Fruit fly (Drosophila melanogaster): ENCODE measurements around the gene Dsor1.

Dsor1 gene

dm6 chrX:9247171-9247783, at the start of gene Dsor1, which contains the start of gene amx:
Gene Dsor1, plus strand, starts transcription at chrX:9247342.
Gene amx, minus strand, starts transcription at chrX:9247336.
- TF ChIP-seq CG8478 (optimal IDR thresholded peaks at IDR 0.05) (no peak), CTCF (optimal IDR thresholded peaks at IDR 0.05) (no peak)

DNA sequence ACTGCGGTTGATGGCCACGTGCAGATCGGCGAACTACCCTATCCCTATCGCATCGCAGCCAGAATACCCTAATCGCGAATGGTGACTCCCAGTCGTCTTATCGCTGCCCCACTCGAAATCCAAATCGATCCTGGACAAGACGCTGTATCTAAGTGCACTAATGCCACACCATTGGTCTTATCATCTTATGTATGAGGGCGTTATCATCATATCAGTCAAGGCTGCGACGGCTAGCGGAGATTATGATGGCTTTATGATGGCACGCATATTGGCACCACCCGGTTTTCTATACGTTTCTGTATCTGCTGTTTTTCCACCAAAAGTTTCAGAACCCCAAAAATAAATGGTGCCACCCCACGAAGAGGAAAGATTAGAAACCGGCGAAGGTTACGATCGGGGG, 46.9 kb upstream of the Dsor1 start:
- no peak for TF ChIP-seq CTCF (optimal IDR thresholded peaks at IDR 0.05)
- no peak for TF ChIP-seq CG8478 (optimal IDR thresholded peaks at IDR 0.05)

- no peak for TF ChIP-seq CG8478 (optimal IDR thresholded peaks at IDR 0.05)
- TF ChIP-seq CTCF (optimal IDR thresholded peaks at IDR 0.05), result no peak
Observed at dm6 chrX:9201080-9201479, 46.1 kb upstream of the Dsor1 start.

dm6 chrX:9201866-9202681, 45.1 kb upstream of the Dsor1 start:
- TF ChIP-seq CG8478 (optimal IDR thresholded peaks at IDR 0.05) (no peak), CTCF (optimal IDR thresholded peaks at IDR 0.05) (no peak)

- TF ChIP-seq CG8478 (optimal IDR thresholded peaks at IDR 0.05) (no peak), CTCF (optimal IDR thresholded peaks at IDR 0.05) (no peak)
Observed at dm6 chrX:9210787-9211186, 36.4 kb upstream of the Dsor1 start, which contains the start of gene SmydA-9. Gene SmydA-9, minus strand, starts transcription at chrX:9210887.

DNA sequence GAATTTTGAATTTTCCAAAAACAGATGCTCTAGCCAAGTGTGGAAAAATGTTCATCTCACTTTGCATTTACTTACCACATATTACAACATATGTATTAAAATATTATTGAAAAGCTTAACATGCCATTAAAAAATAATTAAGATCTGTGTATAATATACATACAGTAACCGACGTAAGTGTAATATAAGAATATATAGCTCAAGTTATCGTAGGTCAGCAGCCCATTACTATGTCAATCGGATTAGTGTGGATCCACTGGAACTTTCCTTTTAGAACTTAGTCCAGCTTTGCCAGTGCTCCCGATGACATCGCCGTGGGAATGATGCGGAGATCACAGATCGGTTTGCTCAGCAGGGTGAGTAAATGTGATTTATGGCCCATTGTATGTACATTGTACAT, 32.6 kb upstream of the Dsor1 start, which contains the start of gene Obp8a:
Gene Obp8a (plus strand): TSS at position 301 of the 400 bp plus-strand sequence.
- no peak for TF ChIP-seq CTCF (optimal IDR thresholded peaks at IDR 0.05)
- no peak for TF ChIP-seq CG8478 (optimal IDR thresholded peaks at IDR 0.05)

DNA sequence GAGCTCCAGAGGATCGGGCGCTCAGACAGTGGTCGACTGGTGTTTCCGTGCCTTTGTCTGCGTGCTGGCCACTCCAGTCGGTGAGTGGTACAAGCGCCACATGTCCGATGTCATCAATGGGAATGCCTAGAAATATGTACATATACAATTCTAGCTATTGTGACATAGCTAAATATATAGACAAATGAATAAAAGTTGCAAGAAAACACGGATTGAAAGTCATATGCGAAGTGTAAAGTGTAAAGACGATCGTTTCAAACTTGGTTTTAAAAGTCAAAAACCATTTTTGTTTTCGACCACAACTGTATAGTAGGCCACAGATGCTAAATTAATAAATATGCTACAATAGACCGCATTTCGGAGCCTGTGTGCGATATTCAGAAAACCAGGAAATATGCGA, 31.7 kb upstream of the Dsor1 start, which contains the start of gene CG15368:
Gene CG15368 (plus strand): TSS at position 301 of the 400 bp plus-strand sequence.
- TF ChIP-seq CG8478 (optimal IDR thresholded peaks at IDR 0.05) (no peak), CTCF (optimal IDR thresholded peaks at IDR 0.05) (no peak)

- TF ChIP-seq CTCF (optimal IDR thresholded peaks at IDR 0.05), result no peak
Observed at dm6 chrX:9216572-9216971, 30.6 kb upstream of the Dsor1 start, which contains the start of gene CG15369. Gene CG15369, plus strand, starts transcription at chrX:9216872.

dm6 chrX:9220434-9220833, 26.7 kb upstream of the Dsor1 start:
- TF ChIP-seq CG8478 (optimal IDR thresholded peaks at IDR 0.05) (no peak), CTCF (optimal IDR thresholded peaks at IDR 0.05) (no peak)

DNA sequence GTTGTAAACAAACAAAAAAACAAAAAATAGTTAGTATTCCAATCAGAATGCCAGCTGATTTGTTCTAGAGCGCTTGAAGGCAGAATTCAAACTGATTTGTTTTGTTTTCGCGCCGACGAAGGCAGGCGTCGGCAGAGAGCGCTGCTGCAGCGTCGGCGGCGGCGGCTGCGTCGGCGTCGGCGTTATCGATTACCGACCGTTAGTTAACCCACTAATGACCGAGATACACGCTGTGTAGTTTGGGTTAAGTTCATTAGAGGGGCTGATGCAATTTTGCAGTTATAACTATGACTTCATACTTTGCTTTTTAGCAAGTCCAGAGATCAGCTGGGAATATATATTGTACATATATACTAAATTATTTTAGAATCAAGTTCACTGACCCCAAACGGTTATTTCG, 24.0 kb upstream of the Dsor1 start, which contains the start of gene t:
Gene t (minus strand): TSS at position 76 of the 400 bp plus-strand sequence.
- no peak for TF ChIP-seq CTCF (optimal IDR thresholded peaks at IDR 0.05)
- no peak for TF ChIP-seq CG8478 (optimal IDR thresholded peaks at IDR 0.05)

DNA sequence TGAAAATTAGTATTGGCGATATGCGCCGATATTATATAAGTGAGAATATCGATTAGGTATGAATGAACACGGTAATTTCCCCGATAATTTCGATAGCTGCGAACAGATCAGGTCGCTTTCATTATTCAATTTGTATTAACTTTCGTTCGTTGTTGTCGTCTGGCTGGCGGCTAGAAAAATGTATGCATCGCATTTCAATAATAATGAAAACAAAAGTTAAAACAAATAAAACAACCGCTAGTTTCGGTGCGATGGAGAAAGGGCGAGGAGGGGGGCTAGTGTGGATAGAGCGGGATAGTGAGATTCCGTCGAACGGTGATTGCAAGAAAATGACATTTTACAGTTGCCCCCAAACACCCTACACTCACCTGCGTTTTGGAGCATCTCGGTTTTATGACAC, 22.7 kb upstream of the Dsor1 start:
- no peak for TF ChIP-seq CG8478 (optimal IDR thresholded peaks at IDR 0.05)
- no peak for TF ChIP-seq CTCF (optimal IDR thresholded peaks at IDR 0.05)

dm6 chrX:9225137-9225536, 22.0 kb upstream of the Dsor1 start, which contains the start of gene CG15370:
Gene CG15370, plus strand, starts transcription at chrX:9225437.
- no peak for TF ChIP-seq CTCF (optimal IDR thresholded peaks at IDR 0.05)
- no peak for TF ChIP-seq CG8478 (optimal IDR thresholded peaks at IDR 0.05)

DNA sequence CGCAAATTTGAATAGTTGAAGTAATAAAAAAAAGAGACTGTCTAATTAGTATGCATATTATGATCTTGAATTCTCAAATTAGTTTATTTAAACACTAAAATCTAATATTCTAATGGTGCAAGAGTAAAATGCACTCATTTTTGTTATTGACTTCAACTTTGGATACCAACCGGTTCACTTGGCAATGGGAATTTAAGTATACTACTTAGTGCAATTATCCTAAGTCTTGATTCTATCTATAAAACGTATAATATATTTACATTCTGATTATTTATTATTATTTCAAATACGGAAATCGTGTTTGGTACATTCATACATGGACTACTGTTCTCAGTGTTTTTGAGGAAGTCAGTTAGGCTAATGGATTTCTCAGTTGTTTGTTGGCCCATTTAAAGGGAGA, 20.3 kb upstream of the Dsor1 start, which contains the start of gene Gr8a:
Gene Gr8a (plus strand): TSS at position 301 of the 400 bp plus-strand sequence.
- TF ChIP-seq CTCF (optimal IDR thresholded peaks at IDR 0.05) (no peak), CG8478 (optimal IDR thresholded peaks at IDR 0.05) (no peak)

DNA sequence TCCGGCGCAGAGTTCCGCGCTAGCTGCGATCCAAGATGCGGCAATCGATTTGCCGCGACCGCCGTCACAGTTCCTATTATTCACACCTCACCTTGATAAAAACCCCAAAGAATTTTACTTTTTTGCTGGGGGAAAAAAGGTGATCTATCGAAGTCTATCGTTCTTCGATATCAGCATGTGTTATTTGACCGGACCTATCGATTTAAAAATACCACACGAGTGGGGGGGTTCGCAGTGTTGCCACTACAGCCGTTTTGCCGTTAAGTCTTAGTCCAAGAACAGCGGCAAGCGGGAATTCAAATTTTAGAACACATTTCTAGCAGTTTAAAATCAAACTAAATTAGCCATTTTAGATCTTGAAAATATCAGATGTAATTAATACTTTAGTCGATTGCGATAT, 14.9 kb upstream of the Dsor1 start, which contains the start of gene CG12121:
Gene CG12121 (minus strand): TSS at position 180 of the 400 bp plus-strand sequence.
- no peak for TF ChIP-seq CTCF (optimal IDR thresholded peaks at IDR 0.05)
- no peak for TF ChIP-seq CG8478 (optimal IDR thresholded peaks at IDR 0.05)

DNA sequence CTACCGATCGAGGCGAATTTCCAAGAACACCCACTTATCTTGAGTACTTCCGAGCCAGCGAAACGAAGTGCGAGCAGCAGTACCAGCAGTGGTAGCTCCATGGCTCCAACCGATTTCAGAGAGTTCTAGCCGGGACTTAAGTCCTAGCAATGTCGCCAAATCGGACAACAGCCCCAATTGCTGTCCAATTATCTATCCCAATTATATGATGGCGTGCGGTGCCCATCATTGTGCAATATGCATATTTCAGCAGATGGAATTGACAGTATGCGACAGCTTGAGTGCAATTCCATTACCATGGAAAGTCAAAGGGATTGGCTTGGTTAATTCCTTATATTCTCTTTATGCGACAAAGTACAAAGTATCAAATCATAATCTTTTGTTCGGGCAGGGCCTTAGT, 10.7 kb upstream of the Dsor1 start, which contains the start of gene Ir8a:
Gene Ir8a (minus strand): TSS at position 101 of the 400 bp plus-strand sequence.
- TF ChIP-seq CG8478 (optimal IDR thresholded peaks at IDR 0.05), result no peak
- no peak for TF ChIP-seq CTCF (optimal IDR thresholded peaks at IDR 0.05)

Measured in S2 (cell line).